Worm (Caenorhabditis elegans): ENCODE results near the gene col-183.
A peak's percentile ranks its signal among the peaks of the same experiment; 100 is the strongest.

The col-183 gene

ce11 chrX:13448665-13449099 lies 18.9 kb downstream of the col-183 start:
- peak; percentile 21 for TF ChIP-seq flh-1 (GFP tag; optimal IDR thresholded peaks at IDR 0.05)
- peak; percentile 64 for TF ChIP-seq lin-32 (GFP tag; optimal IDR thresholded peaks at IDR 0.05)
- peak; percentile 39 for TF ChIP-seq tbx-8 (GFP tag; optimal IDR thresholded peaks at IDR 0.05)
- peak; percentile 88 for TF ChIP-seq sptf-1 (tag; optimal IDR thresholded peaks at IDR 0.05)
- TF ChIP-seq bed-3 (GFP tag; optimal IDR thresholded peaks at IDR 0.05): peak; percentile 43
- peak; percentile 83 for TF ChIP-seq ceh-83 (GFP tag; optimal IDR thresholded peaks at IDR 0.05)
- peak; percentile 54 for TF ChIP-seq unc-120 (tag; optimal IDR thresholded peaks at IDR 0.05; ENCODE audit: poor library complexity, severe bottlenecking)
- peak; percentile 46 for TF ChIP-seq sem-2 (GFP tag; optimal IDR thresholded peaks at IDR 0.05)
- TF ChIP-seq ham-2 (GFP tag; optimal IDR thresholded peaks at IDR 0.05): peak; percentile 69
- peak; percentile 6 for TF ChIP-seq mep-1 (tag; optimal IDR thresholded peaks at IDR 0.05)
- peak; percentile 64 for TF ChIP-seq ceh-43 (GFP tag; optimal IDR thresholded peaks at IDR 0.05)
- TF ChIP-seq M03D4.4 (tag; optimal IDR thresholded peaks at IDR 0.05): peak; percentile 65
- TF ChIP-seq cnd-1 (tag; optimal IDR thresholded peaks at IDR 0.05): peak; percentile 31
- peak; percentile 83 for TF ChIP-seq drap-1 (GFP tag; optimal IDR thresholded peaks at IDR 0.05)
- TF ChIP-seq ces-1 (GFP tag; optimal IDR thresholded peaks at IDR 0.05): peak; percentile 27
- peak; percentile 87 for TF ChIP-seq mls-2 (tag; optimal IDR thresholded peaks at IDR 0.05)

- no peak for TF ChIP-seq flh-1 (GFP tag; optimal IDR thresholded peaks at IDR 0.05)
- TF ChIP-seq lin-13 (tag; optimal IDR thresholded peaks at IDR 0.05): no peak
- TF ChIP-seq tbx-8 (GFP tag; optimal IDR thresholded peaks at IDR 0.05): no peak
- TF ChIP-seq lin-32 (GFP tag; optimal IDR thresholded peaks at IDR 0.05): no peak
- TF ChIP-seq ceh-39 (tag; optimal IDR thresholded peaks at IDR 0.05): no peak
- no peak for TF ChIP-seq blmp-1 (tag; optimal IDR thresholded peaks at IDR 0.05)
- TF ChIP-seq bed-3 (GFP tag; optimal IDR thresholded peaks at IDR 0.05): no peak
- TF ChIP-seq lsy-2 (tag; optimal IDR thresholded peaks at IDR 0.05): no peak
- no peak for TF ChIP-seq ces-1 (GFP tag; optimal IDR thresholded peaks at IDR 0.05)
- no peak for TF ChIP-seq hlh-1 (tag; optimal IDR thresholded peaks at IDR 0.05)
- TF ChIP-seq ham-2 (GFP tag; optimal IDR thresholded peaks at IDR 0.05): no peak
- TF ChIP-seq ceh-43 (GFP tag; optimal IDR thresholded peaks at IDR 0.05): no peak
- TF ChIP-seq sem-2 (GFP tag; optimal IDR thresholded peaks at IDR 0.05): no peak
- TF ChIP-seq mep-1 (tag; optimal IDR thresholded peaks at IDR 0.05): no peak
- TF ChIP-seq cnd-1 (tag; optimal IDR thresholded peaks at IDR 0.05): no peak
- TF ChIP-seq elt-3 (tag; optimal IDR thresholded peaks at IDR 0.05): no peak
These were observed 21.1 kb downstream of the col-183 start, which contains the start of gene set-8 for ce11 chrX:13446418-13446817. Gene set-8, plus strand, starts transcription at chrX:13446718.

ce11 chrX:13444267-13444666 lies 23.3 kb downstream of the col-183 start:
- no peak for TF ChIP-seq lin-13 (tag; optimal IDR thresholded peaks at IDR 0.05)
- no peak for TF ChIP-seq sptf-1 (tag; optimal IDR thresholded peaks at IDR 0.05)
- TF ChIP-seq bed-3 (GFP tag; optimal IDR thresholded peaks at IDR 0.05): no peak
- TF ChIP-seq hlh-1 (tag; optimal IDR thresholded peaks at IDR 0.05): no peak
- TF ChIP-seq lsy-2 (tag; optimal IDR thresholded peaks at IDR 0.05): no peak
- no peak for TF ChIP-seq mep-1 (tag; optimal IDR thresholded peaks at IDR 0.05)
- TF ChIP-seq cnd-1 (tag; optimal IDR thresholded peaks at IDR 0.05): no peak
- no peak for TF ChIP-seq lin-32 (GFP tag; optimal IDR thresholded peaks at IDR 0.05)
- no peak for TF ChIP-seq sem-2 (GFP tag; optimal IDR thresholded peaks at IDR 0.05)
- TF ChIP-seq ztf-11 (tag; optimal IDR thresholded peaks at IDR 0.05): no peak
- TF ChIP-seq unc-120 (tag; optimal IDR thresholded peaks at IDR 0.05; ENCODE audit: poor library complexity, severe bottlenecking): no peak
- no peak for TF ChIP-seq zip-8 (tag; optimal IDR thresholded peaks at IDR 0.05)
- no peak for TF ChIP-seq nhr-237 (tag; optimal IDR thresholded peaks at IDR 0.05)
- TF ChIP-seq drap-1 (GFP tag; optimal IDR thresholded peaks at IDR 0.05): no peak
- TF ChIP-seq ceh-83 (GFP tag; optimal IDR thresholded peaks at IDR 0.05): no peak
- no peak for TF ChIP-seq flh-1 (GFP tag; optimal IDR thresholded peaks at IDR 0.05)

- TF ChIP-seq nhr-2 (tag; optimal IDR thresholded peaks at IDR 0.05) (no peak), mep-1 (tag; optimal IDR thresholded peaks at IDR 0.05) (no peak)
These were observed 24.3 kb downstream of the col-183 start for ce11 chrX:13443283-13443682.

ce11 chrX:13442446-13442845 lies 25.1 kb downstream of the col-183 start:
- no peak for TF ChIP-seq snpc-4 (tag; optimal IDR thresholded peaks at IDR 0.05)
- TF ChIP-seq ceh-43 (GFP tag; optimal IDR thresholded peaks at IDR 0.05): no peak
- TF ChIP-seq ceh-39 (tag; optimal IDR thresholded peaks at IDR 0.05): no peak
- no peak for TF ChIP-seq unc-39 (tag; optimal IDR thresholded peaks at IDR 0.05)
- TF ChIP-seq hlh-1 (tag; optimal IDR thresholded peaks at IDR 0.05): no peak
- TF ChIP-seq lin-32 (GFP tag; optimal IDR thresholded peaks at IDR 0.05): no peak
- no peak for TF ChIP-seq zip-8 (tag; optimal IDR thresholded peaks at IDR 0.05)
- TF ChIP-seq drap-1 (GFP tag; optimal IDR thresholded peaks at IDR 0.05): peak; percentile 46
- TF ChIP-seq bed-3 (GFP tag; optimal IDR thresholded peaks at IDR 0.05): no peak
- no peak for TF ChIP-seq mls-2 (tag; optimal IDR thresholded peaks at IDR 0.05)
- no peak for TF ChIP-seq lin-13 (tag; optimal IDR thresholded peaks at IDR 0.05)
- TF ChIP-seq unc-120 (tag; optimal IDR thresholded peaks at IDR 0.05; ENCODE audit: poor library complexity, severe bottlenecking): no peak
- TF ChIP-seq unc-62 (GFP tag; optimal IDR thresholded peaks at IDR 0.05): no peak
- TF ChIP-seq ceh-83 (GFP tag; optimal IDR thresholded peaks at IDR 0.05): peak; percentile 21
- peak; percentile 3 for TF ChIP-seq mep-1 (tag; optimal IDR thresholded peaks at IDR 0.05)
- no peak for TF ChIP-seq blmp-1 (tag; optimal IDR thresholded peaks at IDR 0.05)
- TF ChIP-seq lsy-2 (tag; optimal IDR thresholded peaks at IDR 0.05): no peak
- TF ChIP-seq mab-5 (tag; optimal IDR thresholded peaks at IDR 0.05): no peak
- TF ChIP-seq elt-3 (tag; optimal IDR thresholded peaks at IDR 0.05): no peak
- TF ChIP-seq cnd-1 (tag; optimal IDR thresholded peaks at IDR 0.05): peak; percentile 15
- peak; percentile 32 for TF ChIP-seq ces-1 (GFP tag; optimal IDR thresholded peaks at IDR 0.05)
- no peak for TF ChIP-seq ztf-11 (tag; optimal IDR thresholded peaks at IDR 0.05)
- TF ChIP-seq elt-1 (tag; optimal IDR thresholded peaks at IDR 0.05; ENCODE audit: borderline replicate concordance, insufficient read depth): no peak
- no peak for TF ChIP-seq tbx-8 (GFP tag; optimal IDR thresholded peaks at IDR 0.05)
- TF ChIP-seq nhr-237 (tag; optimal IDR thresholded peaks at IDR 0.05): no peak
- no peak for TF ChIP-seq sem-2 (GFP tag; optimal IDR thresholded peaks at IDR 0.05)
- TF ChIP-seq nhr-76 (tag; optimal IDR thresholded peaks at IDR 0.05): no peak
- no peak for TF ChIP-seq nhr-12 (tag; optimal IDR thresholded peaks at IDR 0.05)
- TF ChIP-seq ham-2 (GFP tag; optimal IDR thresholded peaks at IDR 0.05): no peak
- no peak for TF ChIP-seq flh-1 (GFP tag; optimal IDR thresholded peaks at IDR 0.05)
- TF ChIP-seq M03D4.4 (tag; optimal IDR thresholded peaks at IDR 0.05): no peak
- TF ChIP-seq nhr-2 (tag; optimal IDR thresholded peaks at IDR 0.05): no peak
- TF ChIP-seq sptf-1 (tag; optimal IDR thresholded peaks at IDR 0.05): peak; percentile 23
- no peak for TF ChIP-seq nhr-28 (tag; optimal IDR thresholded peaks at IDR 0.05)
- TF ChIP-seq pha-4 (tag; optimal IDR thresholded peaks at IDR 0.05): no peak
